Fruit fly (Drosophila melanogaster) whole organism, adult: ENCODE results near the gene CG14506.

Experiments
- CG11617 ChIP-seq: fragments of 200-800 bp; sonication (Bioruptor generic); optimal IDR thresholded peaks from 2 replicates; lab custom pipeline; 2017; ENCODE audit warnings: mild to moderate bottlenecking, missing biosample characterization, missing genetic modification reagents, missing genetic modification characterization
- CG12768 ChIP-seq: fragments of 200-800 bp; sonication (Bioruptor generic); optimal IDR thresholded peaks from 2 replicates; lab custom pipeline; 2017; ENCODE audit warnings: missing biosample characterization, missing genetic modification characterization, mild to moderate bottlenecking, moderate library complexity, missing genetic modification reagents
- CG14711 ChIP-seq: fragments of 200-800 bp; sonication (Bioruptor generic); optimal IDR thresholded peaks from 2 replicates; lab custom pipeline; 2018; ENCODE audit warnings: missing biosample characterization, mild to moderate bottlenecking, missing genetic modification characterization, moderate library complexity
- CG1620 ChIP-seq: fragments of 200-800 bp; sonication (Bioruptor generic); optimal IDR thresholded peaks from 2 replicates; lab custom pipeline; 2016; ENCODE audit warnings: missing biosample characterization, missing genetic modification characterization
- CG33017 ChIP-seq: fragments of 200-800 bp; sonication (Bioruptor generic); optimal IDR thresholded peaks from 2 replicates; lab custom pipeline; 2018; ENCODE audit warnings: missing biosample characterization, mild to moderate bottlenecking, missing genetic modification characterization, moderate library complexity
- CG5204 ChIP-seq: fragments of 200-800 bp; sonication (Bioruptor generic); optimal IDR thresholded peaks from 2 replicates; lab custom pipeline; 2016; ENCODE audit warnings: missing biosample characterization, missing genetic modification characterization
- Clk ChIP-seq: fragments of 200-800 bp; sonication (Bioruptor generic); optimal IDR thresholded peaks from 2 replicates; lab custom pipeline; 2017; ENCODE audit warnings: missing biosample characterization, missing genetic modification characterization
- Crg-1 ChIP-seq: fragments of 200-800 bp; sonication (Bioruptor generic); optimal IDR thresholded peaks from 2 replicates; lab custom pipeline; 2016; ENCODE audit warnings: missing biosample characterization, missing genetic modification characterization
- Hr96 ChIP-seq: fragments of 200-800 bp; sonication (Bioruptor generic); optimal IDR thresholded peaks from 2 replicates; lab custom pipeline; 2016; ENCODE audit warnings: missing biosample characterization, missing genetic modification characterization
- bab1 ChIP-seq: fragments of 200-800 bp; sonication (Bioruptor generic); optimal IDR thresholded peaks from 3 replicates; lab custom pipeline; 2019; ENCODE audit warnings: missing biosample characterization, mild to moderate bottlenecking, missing genetic modification characterization, moderate library complexity
- kay ChIP-seq: fragments of 200-800 bp; sonication (Bioruptor generic); peaks from one replicate; lab custom pipeline; 2016; ENCODE audit warnings: missing biosample characterization, missing genetic modification characterization, borderline replicate concordance
- ovo ChIP-seq: fragments of 200-800 bp; sonication (Bioruptor generic); optimal IDR thresholded peaks from 2 replicates; lab custom pipeline; 2016; ENCODE audit warnings: missing biosample characterization, missing genetic modification characterization
- pad ChIP-seq: fragments of 200-800 bp; sonication (Bioruptor generic); optimal IDR thresholded peaks from 3 replicates; lab custom pipeline; 2017; ENCODE audit warnings: missing biosample characterization, missing genetic modification characterization, mild to moderate bottlenecking, moderate library complexity, missing genetic modification reagents
- tj ChIP-seq: fragments of 200-800 bp; sonication (Bioruptor generic); optimal IDR thresholded peaks from 3 replicates; lab custom pipeline; 2017; ENCODE audit warnings: missing biosample characterization, mild to moderate bottlenecking, missing genetic modification characterization, moderate library complexity

DNA sequence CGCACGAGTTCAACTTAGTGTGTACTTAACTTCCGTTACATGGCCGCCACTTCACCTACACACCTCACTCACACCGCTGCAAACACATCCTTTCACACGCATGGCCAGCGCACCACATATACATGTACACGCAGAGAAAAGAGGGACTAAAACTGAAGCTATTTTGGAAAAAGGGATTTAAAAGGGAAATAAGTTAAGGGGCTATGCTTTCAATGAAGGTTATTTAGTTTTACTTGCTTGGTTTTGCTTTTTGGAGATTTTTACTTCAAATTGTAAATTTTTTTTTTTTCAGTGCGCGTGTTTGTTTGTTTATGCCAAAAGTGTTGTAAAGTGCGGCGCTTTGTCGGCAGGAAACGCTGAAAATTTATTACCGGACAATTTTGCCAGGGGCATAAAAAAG is 25.7 kb upstream of the CG14506 start:
- TF ChIP-seq CG33017 (tag; lab: Kevin White, UChicago) (no peak), tj (GFP tag; lab: Kevin White, UChicago) (no peak), CG5204 (GFP tag; lab: Kevin White, UChicago) (no peak), kay (no peak), pad (GFP tag; lab: Kevin White, UChicago) (no peak), Crg-1 (GFP tag; lab: Kevin White, UChicago) (no peak), bab1 (no peak), CG1620 (no peak), CG11617 (GFP tag; lab: Kevin White, UChicago) (no peak), Hr96 (GFP tag; lab: Kevin White, UChicago) (no peak), CG14711 (tag; lab: Kevin White, UChicago) (no peak), Clk (GFP tag; lab: Kevin White, UChicago) (no peak), CG12768 (GFP tag; lab: Kevin White, UChicago) (no peak), ovo (GFP tag; lab: Kevin White, UChicago) (no peak)
